Worm (Caenorhabditis elegans) whole organism, L2 larva: Measurements from ENCODE around the gene Y49F6C.7.

Source experiments
- ZK546.5 ChIP-seq: sonication (generic microtip); optimal IDR thresholded peaks from 2 replicates; lab custom pipeline; 2017; ENCODE audit warnings: missing biosample characterization, missing genetic modification characterization
- alr-1 ChIP-seq: fragments of 150-350 bp; optimal IDR thresholded peaks from 2 replicates; lab custom pipeline; 2014; ENCODE audit warnings: missing biosample characterization, missing genetic modification characterization
- aly-2 ChIP-seq: fragments of 150-350 bp; optimal IDR thresholded peaks from 2 replicates; lab custom pipeline; 2014; ENCODE audit warnings: missing biosample characterization, missing genetic modification characterization
- ama-1 ChIP-seq: fragments of 150-350 bp; optimal IDR thresholded peaks from 2 replicates; lab custom pipeline; 2018; ENCODE audit warnings: inconsistent platforms
- egl-27 ChIP-seq: sonication (generic microtip); optimal IDR thresholded peaks from 3 replicates; lab custom pipeline; 2017; ENCODE audit warnings: missing biosample characterization, missing genetic modification reagents, missing genetic modification characterization
- lin-11 ChIP-seq: fragments of 150-350 bp; sonication (generic microtip); optimal IDR thresholded peaks from 2 replicates; lab custom pipeline; 2014; ENCODE audit warnings: missing biosample characterization, missing genetic modification characterization, inconsistent platforms, mixed read lengths
- lin-13 ChIP-seq: fragments of 150-350 bp; optimal IDR thresholded peaks from 2 replicates; lab custom pipeline; 2014; ENCODE audit warnings: missing biosample characterization, missing genetic modification reagents, missing genetic modification characterization
- nhr-12 ChIP-seq: fragments of 150-350 bp; optimal IDR thresholded peaks from 2 replicates; lab custom pipeline; 2014; ENCODE audit warnings: missing biosample characterization, missing genetic modification characterization
- nhr-21 ChIP-seq: fragments of 150-350 bp; optimal IDR thresholded peaks from 2 replicates; lab custom pipeline; 2014; ENCODE audit warnings: missing biosample characterization, missing genetic modification characterization
- nhr-237 ChIP-seq: fragments of 150-350 bp; optimal IDR thresholded peaks from 2 replicates; lab custom pipeline; 2014; ENCODE audit warnings: missing biosample characterization, missing genetic modification characterization
- peb-1 ChIP-seq: fragments of 150-350 bp; optimal IDR thresholded peaks from 2 replicates; lab custom pipeline; 2014; ENCODE audit warnings: missing biosample characterization, missing genetic modification characterization
- sem-4 ChIP-seq: fragments of 150-350 bp; optimal IDR thresholded peaks from 2 replicates; lab custom pipeline; 2014; ENCODE audit warnings: missing biosample characterization, missing genetic modification reagents, missing genetic modification characterization

DNA sequence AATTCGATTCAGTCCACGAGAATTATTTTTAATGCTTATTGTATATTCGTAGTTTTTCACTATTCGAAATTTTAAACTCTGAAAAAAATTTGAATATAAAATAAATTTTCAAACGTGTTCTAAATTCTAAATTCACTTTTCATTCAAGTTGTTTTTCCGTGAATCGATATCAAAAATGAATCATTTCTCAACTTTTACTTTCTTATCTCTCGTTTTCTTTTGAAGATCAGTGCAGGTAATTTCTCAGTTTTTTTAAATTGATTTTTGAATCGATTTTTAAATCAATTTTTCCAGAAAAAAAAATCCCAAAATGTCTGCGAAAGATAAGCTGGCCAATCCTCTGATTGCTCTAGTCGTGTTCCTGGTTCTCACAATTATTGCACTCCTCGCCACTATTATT lies 48.5 kb upstream of the Y49F6C.7 start, which contains the start of gene nep-6:
- TF ChIP-seq egl-27 (tag; lab: Kevin White, UChicago) (no peak), lin-13 (GFP tag; lab: Kevin White, UChicago) (no peak), nhr-12 (tag; lab: Kevin White, UChicago) (no peak), sem-4 (no peak), nhr-21 (tag; lab: Kevin White, UChicago) (no peak), nhr-237 (tag; lab: Kevin White, UChicago) (no peak), lin-11 (tag; lab: Kevin White, UChicago) (no peak), aly-2 (no peak), ZK546.5 (tag; lab: Kevin White, UChicago) (no peak), alr-1 (no peak), peb-1 (no peak), ama-1 (no peak)
